Worm (Caenorhabditis elegans): ENCODE results near the gene C08A9.10.

C08A9.10 gene

ce11 chrX:17066937-17067336 lies 14.0 kb upstream of the C08A9.10 start:
- TF ChIP-seq dve-1 (tag; optimal IDR thresholded peaks at IDR 0.05; ENCODE audit: insufficient read depth) (peak; percentile 67), hlh-30 (tag; optimal IDR thresholded peaks at IDR 0.05; ENCODE audit: insufficient read depth) (peak; percentile 65), ztf-7 (tag; optimal IDR thresholded peaks at IDR 0.05) (no peak), mdl-1 (tag; optimal IDR thresholded peaks at IDR 0.05) (peak in 1 of 2 experiments; percentile 32), php-3 (GFP tag; IDR thresholded peaks at IDR 0.05) (0 out of 2 replicates have a peak, but pooled peaks have one; percentile 37), daf-16 (GFP tag; optimal IDR thresholded peaks at IDR 0.05) (no peak), daf-16 (tag; optimal IDR thresholded peaks at IDR 0.05) (peak; percentile 77), dmd-6 (GFP tag; IDR thresholded peaks at IDR 0.05) (peak; percentile 72), pqm-1 (tag; optimal IDR thresholded peaks at IDR 0.05) (peak; percentile 68), nhr-28 (tag; optimal IDR thresholded peaks at IDR 0.05) (peak; percentile 51), hlh-11 (tag; optimal IDR thresholded peaks at IDR 0.05) (peak; percentile 34), zfp-2 (tag; optimal IDR thresholded peaks at IDR 0.05) (no peak), daf-12 (tag; optimal IDR thresholded peaks at IDR 0.05) (no peak), unc-62 (GFP tag; optimal IDR thresholded peaks at IDR 0.05 in 1 of 2) (peak in 1 of 2 experiments; percentile 71), unc-62 (tag; optimal IDR thresholded peaks at IDR 0.05) (no peak)

ce11 chrX:17070495-17070894 lies 10.5 kb upstream of the C08A9.10 start:
- TF ChIP-seq R02D3.7 (tag; optimal IDR thresholded peaks at IDR 0.05) = no peak
- TF ChIP-seq F49E8.2 (tag; optimal IDR thresholded peaks at IDR 0.05; ENCODE audit: borderline replicate concordance) = no peak
- TF ChIP-seq nhr-6 (tag; optimal IDR thresholded peaks at IDR 0.05) = no peak
- TF ChIP-seq jun-1 (tag; optimal IDR thresholded peaks at IDR 0.05) = no peak
- no peak for TF ChIP-seq T26A8.4 (GFP tag; IDR thresholded peaks at IDR 0.05)
- TF ChIP-seq dmd-6 (GFP tag; IDR thresholded peaks at IDR 0.05) = peak; percentile 17; the same call in 1 of the 2 replicates
- TF ChIP-seq saeg-2 (GFP tag; IDR thresholded peaks at IDR 0.05) = no peak
- peak in 1 of 2 experiments; percentile 26 for TF ChIP-seq mdl-1 (tag; optimal IDR thresholded peaks at IDR 0.05)
- TF ChIP-seq ceh-32 (tag; optimal IDR thresholded peaks at IDR 0.05; ENCODE audit: poor library complexity) = no peak
- TF ChIP-seq nhr-76 (tag; optimal IDR thresholded peaks at IDR 0.05) = no peak
- peak; percentile 55 for TF ChIP-seq mxl-3 (GFP tag; optimal IDR thresholded peaks at IDR 0.05)
- TF ChIP-seq nhr-42 (GFP tag; IDR thresholded peaks at IDR 0.05) = no peak
- peak; percentile 30 for TF ChIP-seq hlh-30 (tag; optimal IDR thresholded peaks at IDR 0.05; ENCODE audit: insufficient read depth)
- TF ChIP-seq ZK546.5 (tag; optimal IDR thresholded peaks at IDR 0.05) = no peak

ce11 chrX:17072088-17072487 lies 8.9 kb upstream of the C08A9.10 start, which contains the start of gene C30G4.4:
Gene C30G4.4 (minus strand): TSS chrX:17072188.
- TF ChIP-seq hlh-30 (tag; optimal IDR thresholded peaks at IDR 0.05; ENCODE audit: insufficient read depth) (no peak), T20F7.1 (GFP tag; optimal IDR thresholded peaks at IDR 0.05) (no peak), lir-3 (tag; optimal IDR thresholded peaks at IDR 0.05) (no peak), dmd-9 (GFP tag; IDR thresholded peaks at IDR 0.05) (no peak), dmd-6 (GFP tag; IDR thresholded peaks at IDR 0.05) (no peak), spr-3 (GFP tag; optimal IDR thresholded peaks at IDR 0.05) (no peak), mdl-1 (tag; optimal IDR thresholded peaks at IDR 0.05) (no peak)

ce11 chrX:17092416-17092815 lies 11.4 kb downstream of the C08A9.10 start, which contains the start of gene sod-3:
Gene sod-3 (plus strand): TSS chrX:17092753.
- no peak for TF ChIP-seq daf-16 (GFP tag; optimal IDR thresholded peaks at IDR 0.05)
- peak; percentile 82 for TF ChIP-seq daf-16 (tag; optimal IDR thresholded peaks at IDR 0.05)
- TF ChIP-seq mxl-2 (GFP tag; conservative IDR thresholded peaks at IDR 0.05) = no peak

DNA sequence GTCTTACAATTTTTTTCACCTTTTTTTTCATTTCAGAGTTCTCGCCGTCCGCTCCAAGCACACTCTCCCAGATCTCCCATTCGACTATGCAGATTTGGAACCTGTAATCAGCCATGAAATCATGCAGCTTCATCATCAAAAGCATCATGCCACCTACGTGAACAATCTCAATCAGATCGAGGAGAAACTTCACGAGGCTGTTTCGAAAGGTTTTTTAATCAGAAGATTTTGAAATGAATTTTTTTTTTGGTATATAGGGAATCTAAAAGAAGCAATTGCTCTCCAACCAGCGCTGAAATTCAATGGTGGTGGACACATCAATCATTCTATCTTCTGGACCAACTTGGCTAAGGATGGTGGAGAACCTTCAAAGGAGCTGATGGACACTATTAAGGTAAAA lies 12.2 kb downstream of the C08A9.10 start, which contains the start of gene C08A9.3:
Gene C08A9.3, minus strand, starts transcription at position 101 of the 400 bp plus-strand sequence.
- TF ChIP-seq aha-1 (tag) (peak; percentile 80), nhr-48 (tag; optimal IDR thresholded peaks at IDR 0.05) (no peak)

Data from whole organism, L4 larva.